Worm (Caenorhabditis elegans) whole organism, midembryonic: ENCODE data around the gene F56A8.8.

ENCODE experiments used
- T22C8.4 ChIP-seq: fragments of 200-800 bp; sonication (Bioruptor generic); IDR thresholded peaks from 2 replicates; pipeline ENCODE4 v1.3.6; 2022; ENCODE audit warnings: missing genetic modification characterization, missing compliant biosample characterization
- flt-1 ChIP-seq: fragments of 200-800 bp; sonication (Bioruptor generic); IDR thresholded peaks from 2 replicates; pipeline ENCODE4 v1.3.6; 2022; ENCODE audit warnings: missing genetic modification characterization, missing compliant biosample characterization
- klf-2 ChIP-seq: fragments of 200-800 bp; sonication (Bioruptor generic); conservative IDR thresholded peaks from 2 replicates; pipeline ENCODE4 v1.3.6; 2022; ENCODE audit warnings: missing genetic modification reagents, missing genetic modification characterization, missing compliant biosample characterization
- ref-1 ChIP-seq: fragments of 200-800 bp; sonication (Bioruptor generic); conservative IDR thresholded peaks from 2 replicates; pipeline ENCODE4 v1.3.6; 2022; ENCODE audit warnings: missing genetic modification reagents, missing genetic modification characterization, missing compliant biosample characterization
- ztf-23 ChIP-seq: fragments of 200-800 bp; sonication (Bioruptor generic); IDR thresholded peaks from 2 replicates; pipeline ENCODE4 v1.3.6; 2022; ENCODE audit warnings: missing genetic modification reagents, missing genetic modification characterization, missing compliant biosample characterization
- ztf-29 ChIP-seq: fragments of 200-800 bp; sonication (Bioruptor generic); IDR thresholded peaks from 2 replicates; pipeline ENCODE4 v1.3.6; 2022; ENCODE audit warnings: missing genetic modification reagents, missing genetic modification characterization, missing compliant biosample characterization

DNA sequence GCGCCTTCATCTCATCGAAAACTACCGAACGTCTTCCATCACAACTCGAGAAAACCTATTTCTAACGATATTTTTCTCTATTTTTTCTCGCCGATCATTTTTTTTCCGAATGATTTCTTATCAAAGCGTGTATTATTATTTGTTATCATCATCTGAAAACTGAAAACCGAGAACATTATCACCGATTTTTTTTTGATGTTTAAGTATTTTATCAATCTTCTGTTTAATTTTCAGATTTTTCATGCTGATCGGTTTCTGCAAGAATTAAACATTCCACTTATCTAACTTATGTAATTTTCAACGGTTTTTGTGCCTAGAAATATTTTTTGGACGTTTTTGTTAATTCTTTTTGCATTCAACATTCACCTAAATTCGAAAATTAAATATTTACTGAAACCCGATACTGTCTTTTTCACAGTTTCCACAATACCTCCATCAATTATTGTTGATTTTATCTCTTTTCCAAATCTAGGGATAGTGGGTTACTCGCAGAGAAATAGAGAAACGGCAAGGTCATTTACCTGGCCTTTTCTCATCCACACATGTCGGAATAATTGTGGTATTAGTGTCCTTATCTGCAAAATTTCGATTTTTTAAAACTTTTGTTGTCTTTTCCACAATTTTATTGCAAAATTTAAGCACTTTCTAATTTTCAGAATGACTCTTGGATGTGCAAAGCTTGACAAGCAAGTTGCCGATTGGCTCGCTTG, 13.4 kb downstream of the F56A8.8 start, which contains the start of gene pgm-2:
- TF ChIP-seq ztf-23 (no peak), flt-1 (GFP tag; lab: Robert Waterston, UW) (no peak), klf-2 (GFP tag; lab: Robert Waterston, UW) (no peak), ztf-29 (GFP tag; lab: Robert Waterston, UW) (no peak), T22C8.4 (GFP tag; lab: Robert Waterston, UW) (no peak), ref-1 (GFP tag; lab: Robert Waterston, UW) (no peak)
